Fruit fly (Drosophila melanogaster): ENCODE data around the gene CG16710.

DNA sequence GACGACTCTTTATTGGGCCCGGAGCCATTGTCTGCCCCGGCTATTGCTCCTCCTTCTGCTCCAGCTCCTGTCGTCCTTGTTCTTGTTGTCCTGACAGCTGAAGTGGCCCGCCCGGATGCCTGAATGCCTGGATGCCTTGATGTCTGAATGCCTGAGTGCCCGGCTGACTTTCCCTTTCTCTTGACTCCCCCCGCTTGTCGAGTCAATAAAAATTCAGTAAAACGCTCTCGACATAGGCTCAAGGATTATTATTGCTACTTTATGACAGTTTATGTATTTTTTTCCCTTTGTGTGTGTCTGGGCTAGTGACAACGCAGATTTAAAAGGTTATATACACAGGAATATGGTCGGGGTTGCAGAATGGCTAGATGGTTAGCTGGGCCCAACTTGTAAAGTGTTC is 32.5 kb upstream of the CG16710 start:
- TF ChIP-seq CTCF (optimal IDR thresholded peaks at IDR 0.05) (no peak), CG8478 (optimal IDR thresholded peaks at IDR 0.05) (no peak)

Measured in S2 (cell line).